Worm (Caenorhabditis elegans) whole organism, L1 larva: ENCODE results near the gene T05H10.8.

ENCODE experiments used
- C04F5.9 ChIP-seq: sonication (generic microtip); optimal IDR thresholded peaks from 2 replicates; lab custom pipeline; 2016; ENCODE audit warnings: missing genetic modification characterization, missing compliant biosample characterization
- C16A3.4 ChIP-seq: fragments of 150-350 bp; optimal IDR thresholded peaks from 2 replicates; lab custom pipeline; 2014; ENCODE audit warnings: missing biosample characterization, missing genetic modification characterization
- blmp-1 ChIP-seq: fragments of 150-350 bp; optimal IDR thresholded peaks from 2 replicates; lab custom pipeline; 2014; ENCODE audit warnings: missing biosample characterization, missing genetic modification characterization
- ceh-82 ChIP-seq, 3 experiments: fragments of 150-350 bp in 1 of 3; sonication (generic microtip) in 2 of 3; optimal IDR thresholded peaks; 2 replicates each; lab custom pipeline; 2014 to 2017; ENCODE audit warnings: missing biosample characterization in 3 of 3, missing genetic modification characterization in 3 of 3
- ceh-88 ChIP-seq: fragments of 200-800 bp; sonication (Bioruptor generic); IDR thresholded peaks from 2 replicates; pipeline ENCODE4 v1.3.6; 2022; ENCODE audit warnings: missing genetic modification characterization, missing compliant biosample characterization
- ces-1 ChIP-seq: fragments of 150-350 bp; optimal IDR thresholded peaks from 2 replicates; lab custom pipeline; 2014; ENCODE audit warnings: missing biosample characterization, missing genetic modification reagents, missing genetic modification characterization
- dpl-1 ChIP-seq, 3 experiments: fragments of 150-350 bp in 2 of 3; sonication (generic microtip) in 1 of 3; optimal IDR thresholded peaks; 2 replicates each; lab custom pipeline; 2014 to 2017; ENCODE audit warnings: missing biosample characterization in 3 of 3, missing genetic modification characterization in 3 of 3, missing genetic modification reagents in 3 of 3
- dsc-1 ChIP-seq: sonication (generic microtip); optimal IDR thresholded peaks from 2 replicates; lab custom pipeline; 2016; ENCODE audit warnings: mild to moderate bottlenecking, missing genetic modification characterization, missing compliant biosample characterization
- efl-1 ChIP-seq, 4 experiments: fragments of 150-350 bp; optimal IDR thresholded peaks in 3 of 4; peaks in 1 of 4; 1 replicate in 1 of 4; 2 replicates in 3 of 4; lab custom pipeline; 2014; ENCODE audit warnings: missing biosample characterization in 2 of 4, missing genetic modification characterization in 2 of 4, missing genetic modification reagents in 2 of 4
- egl-13 ChIP-seq: sonication (generic microtip); optimal IDR thresholded peaks from 2 replicates; lab custom pipeline; 2016; ENCODE audit warnings: missing genotype, missing genetic modification reagents, missing genetic modification characterization, missing compliant biosample characterization
- elt-3 ChIP-seq, 6 experiments: fragments of 150-350 bp in 1 of 6; sonication (generic microtip); optimal IDR thresholded peaks; 2 replicates each; lab custom pipeline; 2017 to 2018; ENCODE audit warnings: missing biosample characterization in 6 of 6, missing genetic modification characterization in 6 of 6, inconsistent platforms in 1 of 6
- fkh-8 ChIP-seq: sonication (generic microtip); optimal IDR thresholded peaks from 2 replicates; lab custom pipeline; 2016; ENCODE audit warnings: mild to moderate bottlenecking, missing genetic modification characterization, missing compliant biosample characterization
- fos-1 ChIP-seq: fragments of 150-350 bp; optimal IDR thresholded peaks from 2 replicates; lab custom pipeline; 2014; ENCODE audit warnings: missing biosample characterization, missing genetic modification characterization
- hlh-17 ChIP-seq: fragments of 200-800 bp; sonication (Bioruptor generic); optimal IDR thresholded peaks from 2 replicates; lab custom pipeline; 2018; ENCODE audit warnings: missing genetic modification characterization, mild to moderate bottlenecking, missing compliant biosample characterization, moderate library complexity, borderline replicate concordance
- hlh-4 ChIP-seq: sonication (generic microtip); optimal IDR thresholded peaks from 2 replicates; lab custom pipeline; 2016; ENCODE audit warnings: mild to moderate bottlenecking, missing genetic modification characterization, missing compliant biosample characterization
- irx-1 ChIP-seq: sonication (generic microtip); optimal IDR thresholded peaks from 2 replicates; lab custom pipeline; 2016; ENCODE audit warnings: missing genetic modification characterization, missing compliant biosample characterization
- isw-1 ChIP-seq: fragments of 200-800 bp; sonication (Bioruptor generic); IDR thresholded peaks from 2 replicates; pipeline ENCODE4 v1.3.6; 2022; ENCODE audit warnings: missing genetic modification characterization, missing compliant biosample characterization
- lin-13 ChIP-seq: fragments of 150-350 bp; optimal IDR thresholded peaks from 2 replicates; lab custom pipeline; 2014; ENCODE audit warnings: missing biosample characterization, missing genetic modification reagents, missing genetic modification characterization
- lin-14 ChIP-seq: fragments of 200-800 bp; sonication (Bioruptor generic); optimal IDR thresholded peaks from 2 replicates; lab custom pipeline; 2018; ENCODE audit warnings: mild to moderate bottlenecking, missing genetic modification characterization, moderate library complexity, missing compliant biosample characterization
- lin-15B ChIP-seq: fragments of 150-350 bp; sonication (generic microtip); optimal IDR thresholded peaks from 3 replicates; lab custom pipeline; 2014; ENCODE audit warnings: missing biosample characterization, missing genetic modification characterization
- lin-35 ChIP-seq, 2 experiments: fragments of 150-350 bp; optimal IDR thresholded peaks; 2 replicates each; lab custom pipeline; 2014; ENCODE audit warnings: missing biosample characterization in 2 of 2, missing genetic modification characterization in 2 of 2, missing genetic modification reagents in 2 of 2
- lir-3 ChIP-seq: sonication (generic microtip); optimal IDR thresholded peaks from 2 replicates; lab custom pipeline; 2016; ENCODE audit warnings: mild to moderate bottlenecking, missing genetic modification characterization, moderate library complexity, missing compliant biosample characterization; ENCODE audit not compliant: poor library complexity
- lsy-2 ChIP-seq, 2 experiments: fragments of 150-350 bp; optimal IDR thresholded peaks; 2 replicates each; lab custom pipeline; 2014; ENCODE audit warnings: missing biosample characterization in 2 of 2, missing genetic modification characterization in 2 of 2
- mab-9 ChIP-seq: fragments of 200-800 bp; sonication (Bioruptor generic); IDR thresholded peaks from 2 replicates; pipeline ENCODE4 v1.3.6; 2022; ENCODE audit warnings: missing genetic modification reagents, missing genetic modification characterization, missing compliant biosample characterization
- mdl-1 ChIP-seq, 2 experiments: fragments of 150-350 bp; optimal IDR thresholded peaks; 2 replicates each; lab custom pipeline; 2014 to 2017; ENCODE audit warnings: missing biosample characterization in 2 of 2, missing genetic modification characterization in 2 of 2, inconsistent platforms in 1 of 2
- mef-2 ChIP-seq: fragments of 150-350 bp; optimal IDR thresholded peaks from 2 replicates; lab custom pipeline; 2014; ENCODE audit warnings: missing biosample characterization, missing genetic modification characterization
- mep-1 ChIP-seq: fragments of 150-350 bp; optimal IDR thresholded peaks from 2 replicates; lab custom pipeline; 2014; ENCODE audit warnings: missing biosample characterization, missing genetic modification characterization
- nhr-11 ChIP-seq: fragments of 150-350 bp; optimal IDR thresholded peaks from 2 replicates; lab custom pipeline; 2014; ENCODE audit warnings: missing biosample characterization, missing genetic modification characterization
- nhr-19 ChIP-seq: fragments of 200-800 bp; sonication (Bioruptor generic); conservative IDR thresholded peaks from 2 replicates; pipeline ENCODE4 v1.3.6; 2022; ENCODE audit warnings: missing genetic modification characterization, missing compliant biosample characterization
- nhr-20 ChIP-seq: sonication (generic microtip); optimal IDR thresholded peaks from 2 replicates; lab custom pipeline; 2016; ENCODE audit warnings: mild to moderate bottlenecking, missing genetic modification characterization, missing compliant biosample characterization
- nhr-237 ChIP-seq: fragments of 150-350 bp; optimal IDR thresholded peaks from 2 replicates; lab custom pipeline; 2014; ENCODE audit warnings: missing biosample characterization, missing genetic modification characterization
- nhr-47 ChIP-seq: sonication (generic microtip); optimal IDR thresholded peaks from 2 replicates; lab custom pipeline; 2016; ENCODE audit warnings: mild to moderate bottlenecking, missing genetic modification characterization, moderate library complexity, missing compliant biosample characterization
- nhr-71 ChIP-seq: sonication (generic microtip); optimal IDR thresholded peaks from 2 replicates; lab custom pipeline; 2016; ENCODE audit warnings: mild to moderate bottlenecking, missing genetic modification characterization, moderate library complexity, missing compliant biosample characterization
- nhr-77 ChIP-seq: fragments of 150-350 bp; optimal IDR thresholded peaks from 2 replicates; lab custom pipeline; 2014; ENCODE audit warnings: missing biosample characterization, missing genetic modification characterization
- nhr-85 ChIP-seq: sonication (generic microtip); peaks from one replicate; lab custom pipeline; 2016; ENCODE audit warnings: missing genetic modification characterization, inconsistent platforms, missing compliant biosample characterization
- nhr-90 ChIP-seq: sonication (generic microtip); optimal IDR thresholded peaks from 2 replicates; lab custom pipeline; 2016; ENCODE audit warnings: mild to moderate bottlenecking, missing genetic modification characterization, missing compliant biosample characterization; ENCODE audit not compliant: poor library complexity
- pag-3 ChIP-seq: sonication (generic microtip); optimal IDR thresholded peaks from 2 replicates; lab custom pipeline; 2017; ENCODE audit warnings: missing genetic modification characterization, mild to moderate bottlenecking, missing compliant biosample characterization, antibody characterized with exemption, borderline replicate concordance; ENCODE audit not compliant: insufficient read depth
- pax-3 ChIP-seq: fragments of 200-800 bp; sonication (Bioruptor generic); optimal IDR thresholded peaks from 2 replicates; lab custom pipeline; 2018; ENCODE audit warnings: mild to moderate bottlenecking, missing genetic modification characterization, moderate library complexity, missing compliant biosample characterization
- pqm-1 ChIP-seq: sonication (generic microtip); optimal IDR thresholded peaks from 3 replicates; lab custom pipeline; 2017; ENCODE audit warnings: missing biosample characterization, missing genetic modification characterization
- rnt-1 ChIP-seq: sonication (generic microtip); optimal IDR thresholded peaks from 2 replicates; lab custom pipeline; 2016; ENCODE audit warnings: mild to moderate bottlenecking, missing genetic modification characterization, moderate library complexity, missing compliant biosample characterization
- skn-1 ChIP-seq: fragments of 150-350 bp; optimal IDR thresholded peaks from 2 replicates; lab custom pipeline; 2014; ENCODE audit warnings: missing biosample characterization, missing genetic modification characterization
- snu-23 ChIP-seq: sonication (generic microtip); optimal IDR thresholded peaks from 2 replicates; lab custom pipeline; 2016; ENCODE audit warnings: missing genetic modification characterization, missing compliant biosample characterization
- sup-37 ChIP-seq: fragments of 200-800 bp; sonication (Bioruptor generic); optimal IDR thresholded peaks from 2 replicates; lab custom pipeline; 2018; ENCODE audit warnings: mild to moderate bottlenecking, missing genetic modification characterization, missing compliant biosample characterization
- swsn-7 ChIP-seq: sonication (generic microtip); optimal IDR thresholded peaks from 2 replicates; lab custom pipeline; 2016; ENCODE audit warnings: missing genetic modification characterization, missing compliant biosample characterization
- tbx-2 ChIP-seq: sonication (generic microtip); optimal IDR thresholded peaks from 2 replicates; lab custom pipeline; 2016; ENCODE audit warnings: missing genetic modification characterization, missing compliant biosample characterization
- unc-130 ChIP-seq: fragments of 150-350 bp; optimal IDR thresholded peaks from 2 replicates; lab custom pipeline; 2017; ENCODE audit warnings: missing biosample characterization, missing genetic modification characterization, inconsistent platforms
- unc-86 ChIP-seq: sonication (generic microtip); optimal IDR thresholded peaks from 2 replicates; lab custom pipeline; 2016; ENCODE audit warnings: missing genetic modification characterization, missing compliant biosample characterization
- xbp-1 ChIP-seq: sonication (generic microtip); optimal IDR thresholded peaks from 2 replicates; lab custom pipeline; 2016; ENCODE audit warnings: missing genetic modification characterization, missing compliant biosample characterization
- ztf-11 ChIP-seq, 2 experiments: sonication (generic microtip); optimal IDR thresholded peaks; 2 replicates each; lab custom pipeline; 2016 to 2017; ENCODE audit warnings: missing genetic modification characterization in 2 of 2, missing biosample characterization in 1 of 2, missing compliant biosample characterization in 1 of 2
- ztf-4 ChIP-seq: fragments of 150-350 bp; optimal IDR thresholded peaks from 2 replicates; lab custom pipeline; 2014; ENCODE audit warnings: missing biosample characterization, missing genetic modification characterization

Gene T05H10.8

ce11 chrII:8071801-8072544 is 13.1 kb downstream of the T05H10.8 start:
- TF ChIP-seq mep-1 (tag; lab: Kevin White, UChicago) (peak; percentile 72), irx-1 (tag; lab: Kevin White, UChicago) (peak; percentile 38), nhr-71 (peak; percentile 89), skn-1 (peak; percentile 35), C04F5.9 (tag; lab: Kevin White, UChicago) (no peak), C16A3.4 (peak; percentile 28), nhr-237 (tag; lab: Kevin White, UChicago) (no peak), isw-1 (GFP tag; lab: Robert Waterston, UW) (peak; percentile 51), ztf-11 (tag; optimal IDR thresholded peaks at IDR 0.05; lab: Kevin White, UChicago) (peak in 1 of 2 experiments; percentile 18), lsy-2 (tag; optimal IDR thresholded peaks at IDR 0.05; lab: Kevin White, UChicago) (peak; percentile 56 to 64), elt-3 (tag; optimal IDR thresholded peaks at IDR 0.05; lab: Kevin White, UChicago) (peak in 2 of 6 experiments; percentile 45 to 66), hlh-4 (no peak), lir-3 (tag; lab: Kevin White, UChicago) (peak; percentile 63), lin-15B (tag; lab: Kevin White, UChicago) (no peak), mab-9 (peak; percentile 63; the same call in 1 of the 2 replicates), nhr-20 (peak; percentile 69), nhr-77 (tag; lab: Kevin White, UChicago) (no peak), unc-130 (tag; lab: Kevin White, UChicago) (peak; percentile 23), nhr-90 (tag; lab: Kevin White, UChicago) (peak; percentile 44), mdl-1 (tag; optimal IDR thresholded peaks at IDR 0.05; lab: Kevin White, UChicago) (peak in 1 of 2 experiments; percentile 78), swsn-7 (tag; lab: Kevin White, UChicago) (peak; percentile 54), tbx-2 (tag; lab: Kevin White, UChicago) (peak; percentile 54), unc-86 (tag; lab: Kevin White, UChicago) (peak; percentile 73), ces-1 (GFP tag; lab: Kevin White, UChicago) (no peak), pqm-1 (tag; lab: Kevin White, UChicago) (no peak), nhr-11 (tag; lab: Kevin White, UChicago) (no peak), nhr-19 (GFP tag; lab: Robert Waterston, UW) (peak; percentile 81), rnt-1 (no peak), nhr-85 (tag; lab: Kevin White, UChicago) (peak; percentile 44), pax-3 (peak; percentile 13), fkh-8 (tag; lab: Kevin White, UChicago) (peak; percentile 85), ceh-88 (GFP tag; lab: Robert Waterston, UW) (no peak; the same call in 1 of the 2 replicates), xbp-1 (tag; lab: Kevin White, UChicago) (peak; percentile 53), mef-2 (tag; lab: Kevin White, UChicago) (peak; percentile 21), nhr-47 (tag; lab: Kevin White, UChicago) (peak; percentile 70), dpl-1 (GFP tag; optimal IDR thresholded peaks at IDR 0.05; lab: Kevin White, UChicago) (peak in 2 of 3 experiments; percentile 4 to 38), efl-1 (optimal IDR thresholded peaks at IDR 0.05; lab: Kevin White, UChicago) (peak; percentile 19 to 44), efl-1 (GFP tag; optimal IDR thresholded peaks at IDR 0.05 in 1 of 2; lab: Kevin White, UChicago) (peak; percentile 18 to 91), sup-37 (GFP tag; lab: Kevin White, UChicago) (peak; percentile 4), hlh-17 (GFP tag; lab: Kevin White, UChicago) (no peak), blmp-1 (tag; lab: Kevin White, UChicago) (peak; percentile 59), egl-13 (no peak), snu-23 (GFP tag; lab: Kevin White, UChicago) (peak; percentile 73), ztf-4 (tag; lab: Kevin White, UChicago) (peak; percentile 24), lin-13 (no peak), lin-14 (GFP tag; lab: Kevin White, UChicago) (peak; percentile 92), lin-35 (GFP tag; optimal IDR thresholded peaks at IDR 0.05; lab: Kevin White, UChicago) (peak; percentile 49 to 61), pag-3 (no peak), dsc-1 (tag; lab: Kevin White, UChicago) (peak; percentile 38), ceh-82 (tag; optimal IDR thresholded peaks at IDR 0.05; lab: Kevin White, UChicago) (peak in 1 of 3 experiments; percentile 33), fos-1 (tag; lab: Kevin White, UChicago) (no peak)
